Worm (Caenorhabditis elegans): ENCODE results near the gene C17G1.5.

Gene C17G1.5

ce11 chrX:9962535-9962934, 23.9 kb downstream of the C17G1.5 start:
- no peak for TF ChIP-seq M03D4.4 (tag; optimal IDR thresholded peaks at IDR 0.05)
- no peak for TF ChIP-seq ces-1 (GFP tag; optimal IDR thresholded peaks at IDR 0.05)
- no peak for TF ChIP-seq zip-8 (tag; optimal IDR thresholded peaks at IDR 0.05)
- no peak for TF ChIP-seq lin-13 (tag; optimal IDR thresholded peaks at IDR 0.05)
- TF ChIP-seq mls-2 (tag; optimal IDR thresholded peaks at IDR 0.05): no peak
- no peak for TF ChIP-seq unc-120 (tag; optimal IDR thresholded peaks at IDR 0.05; ENCODE audit: poor library complexity, severe bottlenecking)
- TF ChIP-seq pha-4 (tag; optimal IDR thresholded peaks at IDR 0.05): no peak
- TF ChIP-seq nhr-237 (tag; optimal IDR thresholded peaks at IDR 0.05): no peak
- no peak for TF ChIP-seq mab-5 (tag; optimal IDR thresholded peaks at IDR 0.05)
- no peak for TF ChIP-seq bed-3 (GFP tag; optimal IDR thresholded peaks at IDR 0.05)
- TF ChIP-seq flh-1 (GFP tag; optimal IDR thresholded peaks at IDR 0.05): no peak
- TF ChIP-seq unc-39 (tag; optimal IDR thresholded peaks at IDR 0.05): no peak
- no peak for TF ChIP-seq nhr-2 (tag; optimal IDR thresholded peaks at IDR 0.05)
- TF ChIP-seq lsy-2 (tag; optimal IDR thresholded peaks at IDR 0.05): no peak
- no peak for TF ChIP-seq mep-1 (tag; optimal IDR thresholded peaks at IDR 0.05)
- TF ChIP-seq ztf-11 (tag; optimal IDR thresholded peaks at IDR 0.05): no peak

ce11 chrX:9965275-9965674, 26.7 kb downstream of the C17G1.5 start, which contains the start of gene pssy-1:
Gene pssy-1 (plus strand): TSS chrX:9965592.
- TF ChIP-seq zip-8 (tag; optimal IDR thresholded peaks at IDR 0.05): no peak
- peak; percentile 64 for TF ChIP-seq elt-1 (tag; optimal IDR thresholded peaks at IDR 0.05; ENCODE audit: borderline replicate concordance, insufficient read depth)

- TF ChIP-seq mab-5 (tag; optimal IDR thresholded peaks at IDR 0.05): no peak
- TF ChIP-seq lsy-2 (tag; optimal IDR thresholded peaks at IDR 0.05): no peak
Measured at ce11 chrX:9976206-9976605, 37.6 kb downstream of the C17G1.5 start, which contains the start of gene mgl-1. Gene mgl-1 (minus strand): TSS chrX:9976306.

DNA sequence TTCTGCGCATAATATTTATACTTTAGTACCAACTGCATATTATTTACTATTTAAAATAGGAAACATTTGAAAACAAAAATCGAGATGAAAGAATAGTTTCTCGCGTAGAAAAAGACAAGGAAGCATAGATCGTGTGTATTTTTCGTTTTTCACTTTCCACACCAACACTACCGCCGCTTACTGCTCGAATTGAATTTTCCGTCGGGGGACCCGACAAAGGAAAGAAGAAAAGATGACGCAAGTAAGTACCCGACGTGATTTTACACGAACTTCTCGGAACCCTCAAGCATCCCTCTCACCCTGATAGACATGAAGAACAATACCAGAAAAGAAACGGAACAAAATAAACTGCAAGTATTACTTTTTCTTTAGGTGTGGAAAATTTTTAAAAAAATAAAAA, 42.7 kb downstream of the C17G1.5 start:
- TF ChIP-seq mab-5 (tag; optimal IDR thresholded peaks at IDR 0.05): no peak
- TF ChIP-seq drap-1 (GFP tag; optimal IDR thresholded peaks at IDR 0.05): no peak
- TF ChIP-seq unc-62 (GFP tag; optimal IDR thresholded peaks at IDR 0.05): no peak
- no peak for TF ChIP-seq unc-120 (tag; optimal IDR thresholded peaks at IDR 0.05; ENCODE audit: poor library complexity, severe bottlenecking)
- no peak for TF ChIP-seq nhr-12 (tag; optimal IDR thresholded peaks at IDR 0.05)
- TF ChIP-seq elt-3 (tag; optimal IDR thresholded peaks at IDR 0.05): no peak
- no peak for TF ChIP-seq sem-2 (GFP tag; optimal IDR thresholded peaks at IDR 0.05)
- TF ChIP-seq bed-3 (GFP tag; optimal IDR thresholded peaks at IDR 0.05): no peak
- TF ChIP-seq snpc-4 (tag; optimal IDR thresholded peaks at IDR 0.05): no peak
- no peak for TF ChIP-seq mep-1 (tag; optimal IDR thresholded peaks at IDR 0.05)

ce11 chrX:9984889-9985404, 46.3 kb downstream of the C17G1.5 start, which contains the start of gene F19C6.5:
Gene F19C6.5 (minus strand): TSS chrX:9984939.
- TF ChIP-seq sem-2 (GFP tag; optimal IDR thresholded peaks at IDR 0.05) (no peak), elt-3 (tag; optimal IDR thresholded peaks at IDR 0.05) (no peak), unc-39 (tag; optimal IDR thresholded peaks at IDR 0.05) (no peak), blmp-1 (tag; optimal IDR thresholded peaks at IDR 0.05) (no peak), nhr-28 (tag; optimal IDR thresholded peaks at IDR 0.05) (no peak), pha-4 (tag; optimal IDR thresholded peaks at IDR 0.05) (no peak), mab-5 (tag; optimal IDR thresholded peaks at IDR 0.05) (no peak), ham-2 (GFP tag; optimal IDR thresholded peaks at IDR 0.05) (no peak), sptf-1 (tag; optimal IDR thresholded peaks at IDR 0.05) (no peak), flh-1 (GFP tag; optimal IDR thresholded peaks at IDR 0.05) (no peak), cnd-1 (tag; optimal IDR thresholded peaks at IDR 0.05) (no peak), lsy-2 (tag; optimal IDR thresholded peaks at IDR 0.05) (no peak), tbx-8 (GFP tag; optimal IDR thresholded peaks at IDR 0.05) (no peak), lin-13 (tag; optimal IDR thresholded peaks at IDR 0.05) (no peak)

- TF ChIP-seq pha-4 (tag; optimal IDR thresholded peaks at IDR 0.05) (peak; percentile 28), elt-1 (tag; optimal IDR thresholded peaks at IDR 0.05; ENCODE audit: borderline replicate concordance, insufficient read depth) (peak; percentile 4), ceh-39 (tag; optimal IDR thresholded peaks at IDR 0.05) (no peak)
Measured at ce11 chrX:9987166-9987565, 48.6 kb downstream of the C17G1.5 start.

Measured in whole organism, mixed stage, embryonic.